Worm (Caenorhabditis elegans) whole organism, L4 larva: Measurements from ENCODE around the gene F45E1.2.

Experiments used
- pha-4 ChIP-seq, 2 experiments: fragments of 150-350 bp in 1 of 2; fragments of 200-800 bp in 1 of 2; sonication (Bioruptor generic) in 1 of 2; IDR thresholded peaks in 1 of 2; optimal IDR thresholded peaks in 1 of 2; 2 replicates each; pipeline versions ENCODE4 v1.3.6 to Lab custom; 2014 to 2022; ENCODE audit warnings: missing genetic modification characterization in 2 of 2, missing genetic modification reagents in 2 of 2, missing biosample characterization in 1 of 2, missing compliant biosample characterization in 1 of 2
- ztf-11 ChIP-seq: fragments of 150-350 bp; optimal IDR thresholded peaks from 2 replicates; lab custom pipeline; 2014; ENCODE audit warnings: missing biosample characterization, missing genetic modification characterization

DNA sequence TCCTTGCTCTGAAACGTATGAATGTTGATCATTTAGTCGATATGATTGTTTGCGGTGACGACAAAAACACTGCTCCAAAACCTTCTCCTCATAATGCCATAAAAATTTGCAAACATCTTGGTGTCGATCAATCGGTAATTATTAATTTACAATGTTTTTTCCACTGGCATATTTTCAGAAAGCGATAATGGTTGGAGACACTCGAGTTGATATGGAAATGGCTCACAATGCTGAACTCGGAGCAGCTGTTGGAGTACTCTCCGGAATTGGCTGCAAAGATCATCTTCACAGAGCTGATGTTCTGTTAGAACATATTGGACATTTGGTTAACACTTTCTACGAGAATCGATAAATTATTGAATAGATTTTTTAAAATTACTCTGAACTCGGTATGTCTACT is 15.1 kb upstream of the F45E1.2 start:
- TF ChIP-seq pha-4 (GFP tag; IDR thresholded peaks at IDR 0.05; lab: Robert Waterston, UW) (no peak), pha-4 (tag; optimal IDR thresholded peaks at IDR 0.05; lab: Kevin White, UChicago) (no peak), ztf-11 (tag; lab: Kevin White, UChicago) (no peak)
